Worm (Caenorhabditis elegans) whole organism, L2 larva: ENCODE measurements around the gene vps-16.

ENCODE experiments used
- egl-27 ChIP-seq: sonication (generic microtip); optimal IDR thresholded peaks from 3 replicates; lab custom pipeline; 2017; ENCODE audit warnings: missing biosample characterization, missing genetic modification reagents, missing genetic modification characterization
- fos-1 ChIP-seq: fragments of 150-350 bp; optimal IDR thresholded peaks from 2 replicates; lab custom pipeline; 2014; ENCODE audit warnings: missing biosample characterization, missing genetic modification characterization
- lin-11 ChIP-seq: fragments of 150-350 bp; sonication (generic microtip); optimal IDR thresholded peaks from 2 replicates; lab custom pipeline; 2014; ENCODE audit warnings: missing biosample characterization, missing genetic modification characterization, inconsistent platforms, mixed read lengths
- snpc-4 ChIP-seq: fragments of 150-350 bp; optimal IDR thresholded peaks from 2 replicates; lab custom pipeline; 2014; ENCODE audit warnings: missing biosample characterization, missing genetic modification characterization
- unc-39 ChIP-seq: fragments of 150-350 bp; optimal IDR thresholded peaks from 2 replicates; lab custom pipeline; 2014; ENCODE audit warnings: missing biosample characterization, missing genetic modification characterization
- ztf-11 ChIP-seq: sonication (generic microtip); optimal IDR thresholded peaks from 2 replicates; lab custom pipeline; 2017; ENCODE audit warnings: missing biosample characterization, missing genetic modification characterization

- no peak for TF ChIP-seq unc-39 (tag; lab: Kevin White, UChicago)
- TF ChIP-seq lin-11: no peak
- no peak for TF ChIP-seq fos-1 (tag; lab: Kevin White, UChicago)
- TF ChIP-seq ztf-11: no peak
- TF ChIP-seq egl-27: no peak
- TF ChIP-seq snpc-4 (tag; lab: Kevin White, UChicago): no peak
Observed at ce11 chrIII:6418254-6418653, 14.8 kb upstream of the vps-16 start.
